Worm (Caenorhabditis elegans) whole organism, L4 larva: ENCODE results near the gene F37C12.14.

Experiments
- R02D3.7 ChIP-seq: fragments of 150-350 bp; sonication (generic microtip); optimal IDR thresholded peaks from 3 replicates; lab custom pipeline; 2014; ENCODE audit warnings: missing biosample characterization, missing genetic modification characterization
- aly-2 ChIP-seq: sonication (generic microtip); optimal IDR thresholded peaks from 2 replicates; lab custom pipeline; 2018; ENCODE audit warnings: missing biosample characterization, missing genetic modification characterization
- ceh-32 ChIP-seq: sonication (generic microtip); optimal IDR thresholded peaks from 2 replicates; lab custom pipeline; 2016; ENCODE audit warnings: mild to moderate bottlenecking, missing genetic modification characterization, missing compliant biosample characterization; ENCODE audit not compliant: poor library complexity
- ceh-82 ChIP-seq: sonication (generic microtip); optimal IDR thresholded peaks from 2 replicates; lab custom pipeline; 2017; ENCODE audit warnings: missing biosample characterization, missing genetic modification characterization
- dve-1 ChIP-seq: sonication (generic microtip); optimal IDR thresholded peaks from 2 replicates; lab custom pipeline; 2017; ENCODE audit warnings: antibody characterized with exemption, mild to moderate bottlenecking, missing genetic modification characterization, missing compliant biosample characterization; ENCODE audit not compliant: insufficient read depth
- fos-1 ChIP-seq: fragments of 150-350 bp; optimal IDR thresholded peaks from 2 replicates; lab custom pipeline; 2014; ENCODE audit warnings: missing biosample characterization, missing genetic modification characterization
- jun-1 ChIP-seq: fragments of 150-350 bp; optimal IDR thresholded peaks from 2 replicates; lab custom pipeline; 2014; ENCODE audit warnings: missing biosample characterization, missing genetic modification reagents, missing genetic modification characterization
- lin-15B ChIP-seq: fragments of 150-350 bp; sonication (generic microtip); optimal IDR thresholded peaks from 3 replicates; lab custom pipeline; 2014; ENCODE audit warnings: missing biosample characterization, missing genetic modification characterization
- nhr-28 ChIP-seq: fragments of 150-350 bp; optimal IDR thresholded peaks from 2 replicates; lab custom pipeline; 2014; ENCODE audit warnings: missing biosample characterization, missing genetic modification characterization
- ztf-11 ChIP-seq: fragments of 150-350 bp; optimal IDR thresholded peaks from 2 replicates; lab custom pipeline; 2014; ENCODE audit warnings: missing biosample characterization, missing genetic modification characterization

ce11 chrIII:7138178-7138577, 47.2 kb downstream of the F37C12.14 start, which contains the start of gene B0280.11:
- TF ChIP-seq lin-15B (tag; lab: Kevin White, UChicago) = no peak
- no peak for TF ChIP-seq ceh-32
- no peak for TF ChIP-seq fos-1 (tag; lab: Kevin White, UChicago)
- TF ChIP-seq jun-1 = no peak
- no peak for TF ChIP-seq R02D3.7 (tag; lab: Kevin White, UChicago)
- TF ChIP-seq dve-1 (tag; lab: Kevin White, UChicago) = no peak
- TF ChIP-seq ztf-11 = no peak
- TF ChIP-seq aly-2 = no peak
- TF ChIP-seq ceh-82 (tag; lab: Kevin White, UChicago) = no peak
- no peak for TF ChIP-seq nhr-28
